Fruit fly (Drosophila melanogaster) whole organism, prepupa: ENCODE measurements around the gene CG10660.

ENCODE experiments used
- Blimp-1 ChIP-seq: fragments of 200-800 bp; sonication (Bioruptor generic); optimal IDR thresholded peaks from 3 replicates; lab custom pipeline; 2017; ENCODE audit warnings: missing biosample characterization, missing genetic modification characterization, mild to moderate bottlenecking, moderate library complexity, missing genetic modification reagents
- CG10669 ChIP-seq: fragments of 200-800 bp; sonication (Bioruptor generic); optimal IDR thresholded peaks from 3 replicates; lab custom pipeline; 2018; ENCODE audit warnings: missing biosample characterization, mild to moderate bottlenecking, missing genetic modification characterization, moderate library complexity
- CG11902 ChIP-seq: fragments of 200-800 bp; sonication (Bioruptor generic); optimal IDR thresholded peaks from 3 replicates; lab custom pipeline; 2016; ENCODE audit warnings: missing biosample characterization, missing genetic modification characterization
- CG15336 ChIP-seq: fragments of 200-800 bp; sonication (Bioruptor generic); IDR thresholded peaks from 2 replicates; pipeline ENCODE4 v1.3.6; 2022; ENCODE audit warnings: missing biosample characterization, missing genetic modification characterization
- CG1621 ChIP-seq: fragments of 200-800 bp; sonication (Bioruptor generic); optimal IDR thresholded peaks from 3 replicates; lab custom pipeline; 2018; ENCODE audit warnings: missing biosample characterization, mild to moderate bottlenecking, missing genetic modification characterization
- CG16779 ChIP-seq: fragments of 200-800 bp; sonication (Bioruptor generic); optimal IDR thresholded peaks from 3 replicates; lab custom pipeline; 2017; ENCODE audit warnings: missing biosample characterization, mild to moderate bottlenecking, missing genetic modification characterization
- CG3032 ChIP-seq: fragments of 200-800 bp; optimal IDR thresholded peaks from 2 replicates; lab custom pipeline; 2019; ENCODE audit warnings: missing biosample characterization, mild to moderate bottlenecking, missing genetic modification characterization, moderate library complexity
- CG31627 ChIP-seq: fragments of 200-800 bp; sonication (Bioruptor generic); optimal IDR thresholded peaks from 3 replicates; lab custom pipeline; 2016; ENCODE audit warnings: missing biosample characterization, missing genetic modification characterization
- CG3919 ChIP-seq: fragments of 200-800 bp; sonication (Bioruptor generic); optimal IDR thresholded peaks from 3 replicates; lab custom pipeline; 2016; ENCODE audit warnings: missing biosample characterization, missing genetic modification characterization
- CG4318 ChIP-seq: fragments of 200-800 bp; sonication (Bioruptor generic); optimal IDR thresholded peaks from 3 replicates; lab custom pipeline; 2017; ENCODE audit warnings: missing biosample characterization, mild to moderate bottlenecking, missing genetic modification characterization
- CG6276 ChIP-seq: fragments of 200-800 bp; sonication (Bioruptor generic); optimal IDR thresholded peaks from 2 replicates; lab custom pipeline; 2017; ENCODE audit warnings: missing biosample characterization, mild to moderate bottlenecking, missing genetic modification characterization
- CG6792 ChIP-seq: fragments of 200-800 bp; sonication (Bioruptor generic); optimal IDR thresholded peaks from 3 replicates; lab custom pipeline; 2016; ENCODE audit warnings: missing biosample characterization, missing genetic modification characterization
- CG6808 ChIP-seq: fragments of 200-800 bp; sonication (Bioruptor generic); optimal IDR thresholded peaks from 3 replicates; lab custom pipeline; 2017; ENCODE audit warnings: missing biosample characterization, missing genetic modification characterization, mild to moderate bottlenecking, moderate library complexity, missing genetic modification reagents
- CG8119 ChIP-seq: fragments of 200-800 bp; sonication (Bioruptor generic); IDR thresholded peaks from 3 replicates; pipeline ENCODE4 v1.3.6; 2022; ENCODE audit warnings: missing biosample characterization, missing genetic modification characterization
- CG8319 ChIP-seq: fragments of 200-800 bp; sonication (Bioruptor generic); optimal IDR thresholded peaks from 3 replicates; lab custom pipeline; 2016; ENCODE audit warnings: missing biosample characterization, missing genetic modification characterization
- Eip75B ChIP-seq: fragments of 200-800 bp; sonication (Bioruptor generic); optimal IDR thresholded peaks from 3 replicates; lab custom pipeline; 2016; ENCODE audit warnings: missing biosample characterization, missing genetic modification characterization
- Ets21C ChIP-seq: fragments of 200-800 bp; sonication (Bioruptor generic); optimal IDR thresholded peaks from 3 replicates; lab custom pipeline; 2016; ENCODE audit warnings: missing biosample characterization, missing genetic modification characterization
- Hr4 ChIP-seq: fragments of 200-800 bp; sonication (Bioruptor generic); optimal IDR thresholded peaks from 3 replicates; lab custom pipeline; 2016; ENCODE audit warnings: missing biosample characterization, missing genetic modification characterization
- Met ChIP-seq: fragments of 200-800 bp; sonication (Bioruptor generic); optimal IDR thresholded peaks from 3 replicates; lab custom pipeline; 2016; ENCODE audit warnings: missing biosample characterization, missing genetic modification characterization
- Smox ChIP-seq: fragments of 200-800 bp; sonication (Bioruptor generic); optimal IDR thresholded peaks from 3 replicates; lab custom pipeline; 2016; ENCODE audit warnings: missing biosample characterization, missing genetic modification characterization
- Sox102F ChIP-seq: fragments of 200-800 bp; sonication (Bioruptor generic); optimal IDR thresholded peaks from 2 replicates; lab custom pipeline; 2016; ENCODE audit warnings: missing biosample characterization, mild to moderate bottlenecking, missing genetic modification characterization
- Sox15 ChIP-seq: fragments of 200-800 bp; sonication (Bioruptor generic); optimal IDR thresholded peaks from 3 replicates; lab custom pipeline; 2016; ENCODE audit warnings: missing biosample characterization, missing genetic modification characterization
- achi ChIP-seq: fragments of 200-800 bp; sonication (Bioruptor generic); optimal IDR thresholded peaks from 3 replicates; lab custom pipeline; 2016; ENCODE audit warnings: missing biosample characterization, missing genetic modification characterization
- acj6 ChIP-seq: fragments of 200-800 bp; sonication (Bioruptor generic); optimal IDR thresholded peaks from 3 replicates; lab custom pipeline; 2016; ENCODE audit warnings: missing biosample characterization, missing genetic modification characterization
- cyc ChIP-seq: fragments of 200-800 bp; sonication (Bioruptor generic); optimal IDR thresholded peaks from 3 replicates; lab custom pipeline; 2016; ENCODE audit warnings: missing biosample characterization, missing genetic modification characterization
- dsx ChIP-seq: fragments of 200-800 bp; optimal IDR thresholded peaks from 3 replicates; lab custom pipeline; 2019; ENCODE audit warnings: missing biosample characterization, mild to moderate bottlenecking, missing genetic modification characterization, moderate library complexity; ENCODE audit not compliant: poor library complexity, severe bottlenecking
- eg ChIP-seq: fragments of 200-800 bp; sonication (Bioruptor generic); IDR thresholded peaks from 3 replicates; pipeline ENCODE4 v1.3.6; 2022; ENCODE audit warnings: missing biosample characterization, missing genetic modification characterization
- esn ChIP-seq: fragments of 200-800 bp; sonication (Bioruptor generic); optimal IDR thresholded peaks from 2 replicates; lab custom pipeline; 2016; ENCODE audit warnings: missing biosample characterization, mild to moderate bottlenecking, missing genetic modification characterization, moderate library complexity
- fd59A ChIP-seq: fragments of 200-800 bp; sonication (Bioruptor generic); optimal IDR thresholded peaks from 2 replicates; lab custom pipeline; 2017; ENCODE audit warnings: missing biosample characterization, mild to moderate bottlenecking, missing genetic modification characterization, missing genetic modification reagents
- fd85E ChIP-seq: fragments of 200-800 bp; sonication (Bioruptor generic); optimal IDR thresholded peaks from 3 replicates; lab custom pipeline; 2016; ENCODE audit warnings: missing biosample characterization, missing genetic modification characterization
- fkh ChIP-seq: fragments of 200-800 bp; sonication (Bioruptor generic); optimal IDR thresholded peaks from 3 replicates; lab custom pipeline; 2017; ENCODE audit warnings: missing biosample characterization, mild to moderate bottlenecking, missing genetic modification characterization, moderate library complexity
- net ChIP-seq: fragments of 200-800 bp; sonication (Bioruptor generic); optimal IDR thresholded peaks from 3 replicates; lab custom pipeline; 2016; ENCODE audit warnings: missing biosample characterization, missing genetic modification characterization
- ss ChIP-seq, 2 experiments: fragments of 200-800 bp; sonication (Bioruptor generic); optimal IDR thresholded peaks; 2 replicates in 1 of 2; 3 replicates in 1 of 2; lab custom pipeline; 2017 to 2018; ENCODE audit warnings: mild to moderate bottlenecking in 2 of 2, missing biosample characterization in 2 of 2, missing genetic modification characterization in 2 of 2, moderate library complexity in 1 of 2
- svp ChIP-seq: fragments of 200-800 bp; sonication (Bioruptor generic); peaks from one replicate; lab custom pipeline; 2016; ENCODE audit warnings: missing biosample characterization, missing genetic modification characterization
- topi ChIP-seq: fragments of 200-800 bp; sonication (Bioruptor generic); optimal IDR thresholded peaks from 3 replicates; lab custom pipeline; 2016; ENCODE audit warnings: missing biosample characterization, missing genetic modification characterization
- vri ChIP-seq: fragments of 200-800 bp; sonication (Bioruptor generic); optimal IDR thresholded peaks from 3 replicates; lab custom pipeline; 2016; ENCODE audit warnings: missing biosample characterization, mild to moderate bottlenecking, missing genetic modification characterization

CG10660 gene

dm6 chr3L:12523941-12524340, 33.5 kb upstream of the CG10660 start, which contains the start of the genes ver and Gcn5 (continued):
- TF ChIP-seq Hr4 (peak; percentile 97), topi (peak; percentile 98), fd59A (GFP tag; lab: Kevin White, UChicago) (peak; percentile 87), CG3919 (GFP tag; lab: Kevin White, UChicago) (peak; percentile 97), fd85E (GFP tag; lab: Kevin White, UChicago) (peak; percentile 72), CG6276 (peak; percentile 96), achi (GFP tag; lab: Kevin White, UChicago) (peak; percentile 97), esn (peak; percentile 98), CG11902 (GFP tag; lab: Kevin White, UChicago) (peak; percentile 92), eg (peak; percentile 98), net (GFP tag; lab: Kevin White, UChicago) (peak; percentile 97), CG6808 (peak; percentile 91), CG4318 (GFP tag; lab: Kevin White, UChicago) (peak; percentile 94), CG8119 (peak; percentile 96), CG10669 (GFP tag; lab: Kevin White, UChicago) (peak; percentile 94), CG6792 (GFP tag; lab: Kevin White, UChicago) (peak; percentile 94), Sox102F (GFP tag; lab: Kevin White, UChicago) (peak; percentile 98), CG1621 (peak; percentile 88), CG3032 (peak; percentile 94), dsx (GFP tag; lab: Kevin White, UChicago) (peak; percentile 90), Blimp-1 (GFP tag; lab: Kevin White, UChicago) (peak; percentile 90), Ets21C (GFP tag; lab: Kevin White, UChicago) (peak; percentile 94), vri (GFP tag; lab: Kevin White, UChicago) (peak; percentile 98), svp (GFP tag; lab: Kevin White, UChicago) (peak; percentile 99), CG31627 (GFP tag; lab: Kevin White, UChicago) (peak; percentile 97), Eip75B (GFP tag; lab: Kevin White, UChicago) (peak; percentile 96), CG15336 (peak; percentile 97), Met (GFP tag; lab: Kevin White, UChicago) (peak; percentile 97), ss (GFP tag; optimal IDR thresholded peaks at IDR 0.05; lab: Kevin White, UChicago) (peak; percentile 92), CG16779 (tag; lab: Kevin White, UChicago) (peak; percentile 90), CG8319 (GFP tag; lab: Kevin White, UChicago) (peak; percentile 95), fkh (GFP tag; lab: Kevin White, UChicago) (peak; percentile 71), acj6 (GFP tag; lab: Kevin White, UChicago) (peak; percentile 98), Smox (GFP tag; lab: Kevin White, UChicago) (peak; percentile 97), cyc (GFP tag; lab: Kevin White, UChicago) (peak; percentile 97)
- TF ChIP-seq, all 60 proteins: peak for 60

dm6 chr3L:12519315-12519714, 28.8 kb upstream of the CG10660 start:
- peak; percentile 12 for TF ChIP-seq vri (GFP tag; lab: Kevin White, UChicago)
- peak; percentile 85 for TF ChIP-seq svp (GFP tag; lab: Kevin White, UChicago)
- no peak for TF ChIP-seq Met (GFP tag; lab: Kevin White, UChicago)
- TF ChIP-seq, all 60 proteins: peak for 2

dm6 chr3L:12517443-12518209, 27.1 kb upstream of the CG10660 start:
- TF ChIP-seq CG6792 (GFP tag; lab: Kevin White, UChicago) (no peak), svp (GFP tag; lab: Kevin White, UChicago) (peak; percentile 58), Sox15 (GFP tag; lab: Kevin White, UChicago) (no peak)
